Fruit fly (Drosophila melanogaster): ENCODE measurements around the gene Fbxl4.

Fbxl4 gene

dm6 chrX:14237873-14238394 lies at the start of gene Fbxl4, which contains the start of gene Dus2:
TSS of gene Fbxl4 (minus strand) at chrX:14237923.
TSS of gene Dus2 (plus strand) at chrX:14237988.
- TF ChIP-seq OdsH (GFP tag; optimal IDR thresholded peaks at IDR 0.05), result peak; percentile 91
- peak; percentile 84 for TF ChIP-seq CG7368 (GFP tag; optimal IDR thresholded peaks at IDR 0.05)
- TF ChIP-seq eg (GFP tag; IDR thresholded peaks at IDR 0.05), result peak; percentile 89
- peak; percentile 90 for TF ChIP-seq Smox (GFP tag; optimal IDR thresholded peaks at IDR 0.05)
- peak; percentile 96 for TF ChIP-seq Sox14 (GFP tag; optimal IDR thresholded peaks at IDR 0.05)
- TF ChIP-seq fd59A (GFP tag; optimal IDR thresholded peaks at IDR 0.05), result peak; percentile 76
- peak; percentile 93 for TF ChIP-seq Hr4 (GFP tag; optimal IDR thresholded peaks at IDR 0.05)
- TF ChIP-seq CG8632 (GFP tag; optimal IDR thresholded peaks at IDR 0.05), result peak; percentile 83
- peak; percentile 77 for TF ChIP-seq Lpt (GFP tag; optimal IDR thresholded peaks at IDR 0.05)
- peak; percentile 85 for TF ChIP-seq CG15336 (GFP tag; IDR thresholded peaks at IDR 0.05)
- peak; percentile 86 for TF ChIP-seq CG34406 (GFP tag; optimal IDR thresholded peaks at IDR 0.05)
- peak; percentile 67 to 82 for TF ChIP-seq ss (GFP tag; optimal IDR thresholded peaks at IDR 0.05)
- TF ChIP-seq Eip75B (GFP tag; optimal IDR thresholded peaks at IDR 0.05), result peak; percentile 92
- peak; percentile 43 for TF ChIP-seq CG9139 (GFP tag; optimal IDR thresholded peaks at IDR 0.05)
- TF ChIP-seq salr (GFP tag; optimal IDR thresholded peaks at IDR 0.05), result peak; percentile 73 to 89
- peak; percentile 82 for TF ChIP-seq CG11762 (GFP tag; optimal IDR thresholded peaks at IDR 0.05; ENCODE audit: insufficient read depth)
- peak; percentile 90 for TF ChIP-seq CG32006 (GFP tag; optimal IDR thresholded peaks at IDR 0.05)
- TF ChIP-seq CG6792 (GFP tag; optimal IDR thresholded peaks at IDR 0.05), result peak; percentile 84
- TF ChIP-seq Hr39 (GFP tag; optimal IDR thresholded peaks at IDR 0.05), result peak; percentile 94
- TF ChIP-seq Eip78C (GFP tag), result peak; percentile 96
- TF ChIP-seq achi (GFP tag; optimal IDR thresholded peaks at IDR 0.05), result peak; percentile 88
- peak; percentile 91 for TF ChIP-seq Ets21C (GFP tag; optimal IDR thresholded peaks at IDR 0.05)
- TF ChIP-seq CG6808 (GFP tag; optimal IDR thresholded peaks at IDR 0.05), result peak; percentile 81
- TF ChIP-seq CG16779 (tag; optimal IDR thresholded peaks at IDR 0.05), result no peak
- TF ChIP-seq CG6276 (GFP tag; optimal IDR thresholded peaks at IDR 0.05), result peak; percentile 75
- peak; percentile 94 for TF ChIP-seq topi (GFP tag; optimal IDR thresholded peaks at IDR 0.05)
- TF ChIP-seq CG10631 (GFP tag; optimal IDR thresholded peaks at IDR 0.05), result peak; percentile 93
- peak; percentile 80 for TF ChIP-seq CG11294 (GFP tag; IDR thresholded peaks at IDR 0.05)
- peak; percentile 84 for TF ChIP-seq CG10669 (GFP tag; optimal IDR thresholded peaks at IDR 0.05)
- peak; percentile 84 for TF ChIP-seq Ets96B (tag; optimal IDR thresholded peaks at IDR 0.05)
- peak; percentile 86 for TF ChIP-seq Sox102F (GFP tag; optimal IDR thresholded peaks at IDR 0.05)
- TF ChIP-seq CG3919 (GFP tag; optimal IDR thresholded peaks at IDR 0.05), result peak; percentile 92
- peak; percentile 68 for TF ChIP-seq Blimp-1 (GFP tag; optimal IDR thresholded peaks at IDR 0.05)
- TF ChIP-seq lz (GFP tag; optimal IDR thresholded peaks at IDR 0.05), result peak; percentile 93
- peak; percentile 88 for TF ChIP-seq CG11902 (GFP tag; optimal IDR thresholded peaks at IDR 0.05)
- TF ChIP-seq dsx (GFP tag; optimal IDR thresholded peaks at IDR 0.05; ENCODE audit: poor library complexity, severe bottlenecking), result peak; percentile 76
- peak; percentile 93 for TF ChIP-seq esn (GFP tag; optimal IDR thresholded peaks at IDR 0.05)
- TF ChIP-seq Met (GFP tag; optimal IDR thresholded peaks at IDR 0.05), result peak; percentile 91
- no peak for TF ChIP-seq fd85E (GFP tag; optimal IDR thresholded peaks at IDR 0.05)
- peak; percentile 87 for TF ChIP-seq CG8319 (GFP tag; optimal IDR thresholded peaks at IDR 0.05)
- TF ChIP-seq CG31627 (GFP tag; optimal IDR thresholded peaks at IDR 0.05), result peak; percentile 94
- peak; percentile 94 for TF ChIP-seq acj6 (GFP tag; optimal IDR thresholded peaks at IDR 0.05)
- peak; percentile 47 for TF ChIP-seq Hr38 (GFP tag; optimal IDR thresholded peaks at IDR 0.05)
- TF ChIP-seq pdm3 (GFP tag; optimal IDR thresholded peaks at IDR 0.05), result peak; percentile 93
- TF ChIP-seq fkh (GFP tag; optimal IDR thresholded peaks at IDR 0.05), result no peak
- peak; percentile 76 for TF ChIP-seq CG1621 (tag; optimal IDR thresholded peaks at IDR 0.05)
- TF ChIP-seq dac (GFP tag; optimal IDR thresholded peaks at IDR 0.05), result peak; percentile 84
- peak; percentile 85 for TF ChIP-seq CG4318 (GFP tag; optimal IDR thresholded peaks at IDR 0.05)
- TF ChIP-seq CG6854 (GFP tag; optimal IDR thresholded peaks at IDR 0.05), result peak; percentile 52
- peak; percentile 93 for TF ChIP-seq cyc (GFP tag; optimal IDR thresholded peaks at IDR 0.05)
- peak; percentile 90 for TF ChIP-seq CG6163 (GFP tag; IDR thresholded peaks at IDR 0.05)

All from whole organism, prepupa.